Fruit fly (Drosophila melanogaster) whole organism, embryonic: ENCODE results near the gene SclB.

Experiments used
- Antp ChIP-seq: fragments of 200-800 bp; sonication (Bioruptor generic); optimal IDR thresholded peaks from 3 replicates; lab custom pipeline; 2016; ENCODE audit warnings: missing biosample characterization, missing genetic modification characterization
- Atf6 ChIP-seq: fragments of 200-800 bp; sonication (Bioruptor generic); IDR thresholded peaks from 2 replicates; pipeline ENCODE4 v1.3.6; 2022; ENCODE audit warnings: missing biosample characterization, missing genetic modification characterization
- BEAF-32 ChIP-seq: fragments of 200-800 bp; sonication (Bioruptor generic); optimal IDR thresholded peaks from 3 replicates; lab custom pipeline; 2017; ENCODE audit warnings: missing biosample characterization, missing genetic modification characterization, mild to moderate bottlenecking, moderate library complexity, missing genetic modification reagents
- CG10267 ChIP-seq: fragments of 200-800 bp; sonication (Bioruptor generic); optimal IDR thresholded peaks from 2 replicates; lab custom pipeline; 2018; ENCODE audit warnings: missing biosample characterization, mild to moderate bottlenecking, missing genetic modification characterization, moderate library complexity
- CG11398 ChIP-seq: fragments of 200-800 bp; sonication (Bioruptor generic); optimal IDR thresholded peaks from 2 replicates; lab custom pipeline; 2016; ENCODE audit warnings: missing biosample characterization, missing genetic modification characterization
- CG13775 ChIP-seq: fragments of 200-800 bp; sonication (Bioruptor generic); optimal IDR thresholded peaks from 3 replicates; lab custom pipeline; 2017; ENCODE audit warnings: missing biosample characterization, mild to moderate bottlenecking, missing genetic modification characterization
- CG13894 ChIP-seq: fragments of 200-800 bp; sonication (Bioruptor generic); optimal IDR thresholded peaks from 3 replicates; lab custom pipeline; 2018; ENCODE audit warnings: missing biosample characterization, mild to moderate bottlenecking, missing genetic modification characterization, moderate library complexity
- CG16815 ChIP-seq: fragments of 200-800 bp; sonication (Bioruptor generic); optimal IDR thresholded peaks from 3 replicates; lab custom pipeline; 2017; ENCODE audit warnings: missing biosample characterization, mild to moderate bottlenecking, missing genetic modification characterization
- CG3726 ChIP-seq: fragments of 200-800 bp; sonication (Bioruptor generic); IDR thresholded peaks from 3 replicates; pipeline ENCODE4, ENCODE4 v1.3.6; 2022; ENCODE audit warnings: missing biosample characterization, missing genetic modification characterization
- CG4404 ChIP-seq: fragments of 200-800 bp; sonication (Bioruptor generic); IDR thresholded peaks from 2 replicates; pipeline ENCODE4 v1.3.6; 2022; ENCODE audit warnings: missing biosample characterization, missing genetic modification characterization
- CG4617 ChIP-seq: fragments of 200-800 bp; sonication (Bioruptor generic); optimal IDR thresholded peaks from 3 replicates; lab custom pipeline; 2016; ENCODE audit warnings: missing biosample characterization, missing genetic modification characterization, borderline replicate concordance
- CG5180 ChIP-seq: fragments of 200-800 bp; sonication (Bioruptor generic); optimal IDR thresholded peaks from 3 replicates; lab custom pipeline; 2017; ENCODE audit warnings: missing biosample characterization, missing genetic modification characterization, mild to moderate bottlenecking, moderate library complexity, missing genetic modification reagents
- CG6272 ChIP-seq: fragments of 200-800 bp; sonication (Bioruptor generic); IDR thresholded peaks from 2 replicates; pipeline ENCODE4 v1.3.6; 2022; ENCODE audit warnings: missing biosample characterization, missing genetic modification characterization
- CG7786 ChIP-seq: fragments of 200-800 bp; sonication (Bioruptor generic); optimal IDR thresholded peaks from 2 replicates; lab custom pipeline; 2016; ENCODE audit warnings: missing biosample characterization, missing genetic modification characterization
- CG7839 ChIP-seq: fragments of 200-800 bp; sonication (Bioruptor generic); optimal IDR thresholded peaks from 3 replicates; lab custom pipeline; 2018; ENCODE audit warnings: missing biosample characterization, mild to moderate bottlenecking, missing genetic modification characterization, moderate library complexity
- CG7987 ChIP-seq: fragments of 200-800 bp; sonication (Bioruptor generic); optimal IDR thresholded peaks from 2 replicates; lab custom pipeline; 2018; ENCODE audit warnings: missing biosample characterization, mild to moderate bottlenecking, missing genetic modification characterization, moderate library complexity
- CG8944 ChIP-seq: fragments of 200-800 bp; sonication (Bioruptor generic); optimal IDR thresholded peaks from 3 replicates; lab custom pipeline; 2016; ENCODE audit warnings: missing biosample characterization, missing genetic modification characterization
- CG9932 ChIP-seq: fragments of 200-800 bp; sonication (Bioruptor generic); IDR thresholded peaks from 2 replicates; pipeline ENCODE4 v1.3.6; 2022; ENCODE audit warnings: missing biosample characterization, missing genetic modification characterization
- Dp ChIP-seq: fragments of 200-800 bp; sonication (Bioruptor generic); optimal IDR thresholded peaks from 2 replicates; lab custom pipeline; 2018; ENCODE audit warnings: missing biosample characterization, mild to moderate bottlenecking, missing genetic modification characterization, moderate library complexity
- Ets97D ChIP-seq: fragments of 200-800 bp; sonication (Bioruptor generic); optimal IDR thresholded peaks from 3 replicates; lab custom pipeline; 2016; ENCODE audit warnings: missing biosample characterization, missing genetic modification characterization
- Fer2 ChIP-seq: fragments of 200-800 bp; sonication (Bioruptor generic); optimal IDR thresholded peaks from 2 replicates; lab custom pipeline; 2018; ENCODE audit warnings: missing biosample characterization, mild to moderate bottlenecking, missing genetic modification characterization, moderate library complexity
- Gsc ChIP-seq: fragments of 200-800 bp; sonication (Bioruptor generic); IDR thresholded peaks from 2 replicates; pipeline ENCODE4 v1.3.6; 2022; ENCODE audit warnings: missing biosample characterization, missing genetic modification characterization
- HLH3B ChIP-seq: fragments of 200-800 bp; sonication (Bioruptor generic); IDR thresholded peaks from 2 replicates; pipeline ENCODE4 v1.3.6; 2022; ENCODE audit warnings: missing biosample characterization, missing genetic modification characterization
- HLH4C ChIP-seq: fragments of 200-800 bp; sonication (Bioruptor generic); IDR thresholded peaks from 3 replicates; pipeline ENCODE4 v1.3.6; 2022; ENCODE audit warnings: missing biosample characterization, missing genetic modification characterization; ENCODE audit not compliant: partially characterized antibody
- Hmx ChIP-seq: fragments of 200-800 bp; sonication (Bioruptor generic); optimal IDR thresholded peaks from 2 replicates; lab custom pipeline; 2016; ENCODE audit warnings: missing biosample characterization, missing genetic modification characterization
- MTF-1 ChIP-seq: fragments of 200-800 bp; sonication (Bioruptor generic); optimal IDR thresholded peaks from 2 replicates; lab custom pipeline; 2018; ENCODE audit warnings: missing biosample characterization, mild to moderate bottlenecking, missing genetic modification characterization, borderline replicate concordance
- Mrtf ChIP-seq: fragments of 200-800 bp; sonication (Bioruptor generic); IDR thresholded peaks from 3 replicates; pipeline ENCODE4 v1.3.6; 2022; ENCODE audit warnings: missing biosample characterization, missing genetic modification characterization
- NC2β ChIP-seq: fragments of 200-800 bp; sonication (Bioruptor generic); optimal IDR thresholded peaks from 2 replicates; lab custom pipeline; 2016; ENCODE audit warnings: missing biosample characterization, missing genetic modification characterization
- Scr ChIP-seq: fragments of 200-800 bp; sonication (Bioruptor generic); IDR thresholded peaks from 2 replicates; pipeline ENCODE4 v1.3.6; 2022; ENCODE audit warnings: missing biosample characterization, missing genetic modification characterization; ENCODE audit not compliant: partially characterized antibody
- Trl ChIP-seq, 3 experiments: fragments of >200 bp in 2 of 3; fragments of 200-800 bp in 1 of 3; sonication (Bioruptor generic) in 1 of 3; optimal IDR thresholded peaks; 2 replicates in 1 of 3; 3 replicates in 2 of 3; lab custom pipeline; 2016 to 2017; ENCODE audit warnings: missing biosample characterization in 1 of 3, missing genetic modification characterization in 1 of 3
- amos ChIP-seq: fragments of 200-800 bp; sonication (Bioruptor generic); IDR thresholded peaks from 2 replicates; pipeline ENCODE4 v1.3.6; 2022; ENCODE audit warnings: missing biosample characterization, missing genetic modification characterization; ENCODE audit not compliant: partially characterized antibody
- btn ChIP-seq: fragments of 200-800 bp; sonication (Bioruptor generic); optimal IDR thresholded peaks from 2 replicates; lab custom pipeline; 2016; ENCODE audit warnings: missing biosample characterization, missing genetic modification characterization
- caup ChIP-seq: fragments of 200-800 bp; sonication (Bioruptor generic); optimal IDR thresholded peaks from 3 replicates; lab custom pipeline; 2017; ENCODE audit warnings: missing biosample characterization, mild to moderate bottlenecking, missing genetic modification characterization, moderate library complexity; ENCODE audit not compliant: severe bottlenecking
- eve ChIP-seq, 2 experiments: fragments of >200 bp; optimal IDR thresholded peaks; 2 replicates each; lab custom pipeline; 2017; ENCODE audit warnings: missing biosample characterization in 2 of 2, missing genetic modification characterization in 2 of 2
- exex ChIP-seq: fragments of 200-800 bp; sonication (Bioruptor generic); optimal IDR thresholded peaks from 4 replicates; lab custom pipeline; 2018; ENCODE audit warnings: missing biosample characterization, mild to moderate bottlenecking, missing genetic modification characterization, moderate library complexity
- gcm2 ChIP-seq: fragments of 200-800 bp; sonication (Bioruptor generic); optimal IDR thresholded peaks from 2 replicates; lab custom pipeline; 2016; ENCODE audit warnings: missing biosample characterization, missing genetic modification characterization
- hbn ChIP-seq: fragments of 200-800 bp; sonication (Bioruptor generic); IDR thresholded peaks from 2 replicates; pipeline ENCODE4 v1.3.6; 2022; ENCODE audit warnings: missing biosample characterization, missing genetic modification characterization; ENCODE audit not compliant: partially characterized antibody
- hkb ChIP-seq, 2 experiments: fragments of 200-800 bp in 1 of 2; fragments of >200 bp in 1 of 2; sonication (Bioruptor generic) in 1 of 2; IDR thresholded peaks in 1 of 2; optimal IDR thresholded peaks in 1 of 2; 2 replicates each; pipeline versions ENCODE4 v1.3.6 to Lab custom; 2017 to 2022; ENCODE audit warnings: missing biosample characterization in 1 of 2, missing genetic modification characterization in 1 of 2
- ken ChIP-seq: fragments of 200-800 bp; sonication (Bioruptor generic); IDR thresholded peaks from 3 replicates; pipeline ENCODE4 v1.3.6; 2022; ENCODE audit warnings: missing biosample characterization, missing genetic modification characterization
- mirr ChIP-seq: fragments of 200-800 bp; sonication (Bioruptor generic); optimal IDR thresholded peaks from 3 replicates; lab custom pipeline; 2018; ENCODE audit warnings: missing biosample characterization, mild to moderate bottlenecking, missing genetic modification characterization
- mld ChIP-seq: fragments of 200-800 bp; sonication (Bioruptor generic); IDR thresholded peaks from 3 replicates; pipeline ENCODE4 v1.3.6; 2022; ENCODE audit warnings: missing biosample characterization, missing genetic modification characterization; ENCODE audit not compliant: partially characterized antibody
- org-1 ChIP-seq: fragments of 200-800 bp; sonication (Bioruptor generic); optimal IDR thresholded peaks from 2 replicates; lab custom pipeline; 2017; ENCODE audit warnings: missing biosample characterization, missing genetic modification characterization
- pum ChIP-seq: fragments of 200-800 bp; sonication (Bioruptor generic); optimal IDR thresholded peaks from 2 replicates; lab custom pipeline; 2016; ENCODE audit warnings: missing biosample characterization, missing genetic modification characterization
- rib ChIP-seq: fragments of 200-800 bp; sonication (Bioruptor generic); IDR thresholded peaks from 2 replicates; pipeline ENCODE4 v1.3.6; 2022; ENCODE audit warnings: missing biosample characterization, missing genetic modification characterization
- salm ChIP-seq: fragments of 200-800 bp; sonication (Bioruptor generic); optimal IDR thresholded peaks from 2 replicates; lab custom pipeline; 2018; ENCODE audit warnings: missing biosample characterization, mild to moderate bottlenecking, missing genetic modification characterization
- sob ChIP-seq: fragments of 200-800 bp; sonication (Bioruptor generic); IDR thresholded peaks from 2 replicates; pipeline ENCODE4 v1.3.6; 2022; ENCODE audit warnings: missing biosample characterization, missing genetic modification characterization
- tna ChIP-seq: fragments of 200-800 bp; sonication (Bioruptor generic); IDR thresholded peaks from 2 replicates; pipeline ENCODE4 v1.3.6; 2022; ENCODE audit warnings: missing biosample characterization, missing genetic modification characterization; ENCODE audit not compliant: partially characterized antibody
- toy ChIP-seq: fragments of 200-800 bp; sonication (Bioruptor generic); IDR thresholded peaks from 2 replicates; pipeline ENCODE4 v1.3.6; 2022; ENCODE audit warnings: missing biosample characterization, missing genetic modification characterization
- tx ChIP-seq: fragments of 200-800 bp; sonication (Bioruptor generic); optimal IDR thresholded peaks from 2 replicates; lab custom pipeline; 2016; ENCODE audit warnings: missing biosample characterization, missing genetic modification characterization

Gene SclB

DNA sequence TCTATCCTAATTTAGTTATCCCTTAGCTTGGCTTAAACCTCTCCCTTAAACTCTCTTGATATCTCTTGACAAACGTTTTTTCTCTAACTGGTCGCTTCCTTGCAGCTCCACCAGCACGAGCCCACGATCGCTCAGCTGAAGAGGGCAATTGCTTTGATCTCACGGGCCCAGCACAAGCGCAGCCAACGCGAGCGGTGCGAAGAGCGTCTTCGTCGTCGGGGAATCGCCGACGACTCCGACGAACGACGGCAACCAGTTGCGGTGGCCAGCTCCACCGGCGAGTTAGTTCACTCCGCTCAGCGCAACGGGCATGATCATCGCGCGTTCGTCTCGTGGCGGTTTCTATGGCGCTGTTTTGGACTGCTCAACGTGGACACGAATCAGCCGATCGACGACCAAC, 43.2 kb downstream of the SclB start (continued):
- TF ChIP-seq hkb (optimal IDR thresholded peaks at IDR 0.05; lab: Kevin White, UChicago) = no peak
- TF ChIP-seq hkb (GFP tag; IDR thresholded peaks at IDR 0.05; lab: Robert Waterston, UW) = peak; percentile 37; the same call in 1 of the 2 replicates
- TF ChIP-seq amos (GFP tag; lab: Robert Waterston, UW) = peak; percentile 35; the same call in 1 of the 2 replicates
- TF ChIP-seq HLH3B = peak; percentile 38; the same call in 1 of the 2 replicates
- TF ChIP-seq exex (tag; lab: Kevin White, UChicago) = peak; percentile 7
- no peak for TF ChIP-seq CG11398 (GFP tag; lab: Kevin White, UChicago)
- TF ChIP-seq sob (GFP tag; lab: Robert Waterston, UW) = peak; percentile 21; the same call in 1 of the 2 replicates
- TF ChIP-seq toy (GFP tag; lab: Robert Waterston, UW) = no peak
- no peak for TF ChIP-seq CG6272 (GFP tag; lab: Robert Waterston, UW)
- TF ChIP-seq CG8944 = no peak
- TF ChIP-seq Atf6 = peak; percentile 29; the same call in 1 of the 2 replicates
- TF ChIP-seq Antp = no peak
- no peak for TF ChIP-seq btn (GFP tag; lab: Kevin White, UChicago)
- no peak for TF ChIP-seq CG4617 (GFP tag; lab: Kevin White, UChicago)
- no peak for TF ChIP-seq Gsc (GFP tag; lab: Robert Waterston, UW)
- TF ChIP-seq Trl (optimal IDR thresholded peaks at IDR 0.05; lab: Kevin White, UChicago) = peak; percentile 21 to 65
- peak; percentile 26 for TF ChIP-seq Trl (GFP tag; optimal IDR thresholded peaks at IDR 0.05; lab: Kevin White, UChicago)
- peak; percentile 33 for TF ChIP-seq Scr (GFP tag; lab: Robert Waterston, UW)
- no peak for TF ChIP-seq pum (GFP tag; lab: Kevin White, UChicago)
- TF ChIP-seq CG5180 = peak; percentile 4
- no peak for TF ChIP-seq CG7786 (GFP tag; lab: Kevin White, UChicago)
- peak; percentile 47; the same call in 1 of the 3 replicates for TF ChIP-seq ken (GFP tag; lab: Robert Waterston, UW)
- TF ChIP-seq BEAF-32 = peak; percentile 4
- TF ChIP-seq CG16815 = no peak
- TF ChIP-seq rib = no peak
- no peak for TF ChIP-seq CG3726 (GFP tag; lab: Robert Waterston, UW)
- no peak for TF ChIP-seq Hmx
- TF ChIP-seq mirr = peak; percentile 25
- no peak for TF ChIP-seq tx (GFP tag; lab: Kevin White, UChicago)
- TF ChIP-seq CG9932 (GFP tag; lab: Robert Waterston, UW) = peak; percentile 39; the same call in 1 of the 2 replicates
- no peak for TF ChIP-seq CG13894
- TF ChIP-seq CG13775 (GFP tag; lab: Kevin White, UChicago) = no peak
- TF ChIP-seq CG4404 (GFP tag; lab: Robert Waterston, UW) = no peak
- no peak for TF ChIP-seq CG7987 (GFP tag; lab: Kevin White, UChicago)
- no peak for TF ChIP-seq CG7839 (tag; lab: Kevin White, UChicago)
- no peak for TF ChIP-seq HLH4C
- TF ChIP-seq tna = 0 out of 2 replicates have a peak, but pooled peaks have one; percentile 12
- TF ChIP-seq CG10267 (tag; lab: Kevin White, UChicago) = no peak
- no peak for TF ChIP-seq mld (GFP tag; lab: Robert Waterston, UW)
- no peak for TF ChIP-seq MTF-1 (GFP tag; lab: Kevin White, UChicago)
- TF ChIP-seq Mrtf (GFP tag; lab: Robert Waterston, UW) = 0 out of 3 replicates have a peak, but pooled peaks have one; percentile 4
- TF ChIP-seq eve (GFP tag; optimal IDR thresholded peaks at IDR 0.05; lab: Kevin White, UChicago) = no peak
- no peak for TF ChIP-seq org-1 (GFP tag; lab: Kevin White, UChicago)
- TF ChIP-seq hbn (GFP tag; lab: Robert Waterston, UW) = peak; percentile 39; the same call in 1 of the 2 replicates
- no peak for TF ChIP-seq NC2β (GFP tag; lab: Kevin White, UChicago)
- no peak for TF ChIP-seq Dp (GFP tag; lab: Kevin White, UChicago)
- TF ChIP-seq Ets97D = no peak
- no peak for TF ChIP-seq gcm2 (GFP tag; lab: Kevin White, UChicago)
- no peak for TF ChIP-seq salm
- TF ChIP-seq Fer2 = no peak
- peak; percentile 10 for TF ChIP-seq caup
